Fruit fly (Drosophila melanogaster) whole organism, pupa: ENCODE measurements around the gene Galphai.

Experiments
- CG12605 ChIP-seq: fragments of 200-800 bp; sonication (Bioruptor generic); IDR thresholded peaks from 2 replicates; pipeline ENCODE4 v1.3.6; 2022; ENCODE audit warnings: missing biosample characterization, missing genetic modification characterization
- CG13204 ChIP-seq: fragments of 200-800 bp; sonication (Bioruptor generic); optimal IDR thresholded peaks from 2 replicates; lab custom pipeline; 2018; ENCODE audit warnings: missing biosample characterization, mild to moderate bottlenecking, missing genetic modification characterization, moderate library complexity
- CG14655 ChIP-seq: fragments of 200-800 bp; sonication (Bioruptor generic); optimal IDR thresholded peaks from 3 replicates; lab custom pipeline; 2017; ENCODE audit warnings: mild to moderate bottlenecking, missing biosample characterization, missing genetic modification reagents, missing genetic modification characterization
- CG15710 ChIP-seq: fragments of 200-800 bp; sonication (Bioruptor generic); optimal IDR thresholded peaks from 2 replicates; lab custom pipeline; 2018; ENCODE audit warnings: missing biosample characterization, mild to moderate bottlenecking, missing genetic modification characterization, moderate library complexity
- CG17806 ChIP-seq: fragments of 200-800 bp; sonication (Bioruptor generic); optimal IDR thresholded peaks from 2 replicates; lab custom pipeline; 2018; ENCODE audit warnings: missing biosample characterization, mild to moderate bottlenecking, missing genetic modification characterization, moderate library complexity
- D1 ChIP-seq: fragments of 200-800 bp; sonication (Bioruptor generic); optimal IDR thresholded peaks from 2 replicates; lab custom pipeline; 2018; ENCODE audit warnings: missing biosample characterization, mild to moderate bottlenecking, missing genetic modification characterization, moderate library complexity
- EcR ChIP-seq: fragments of 200-800 bp; sonication (Bioruptor generic); optimal IDR thresholded peaks from 3 replicates; lab custom pipeline; 2019; ENCODE audit warnings: missing biosample characterization, missing genetic modification characterization, mild to moderate bottlenecking, moderate library complexity, missing genetic modification reagents
- Ets98B ChIP-seq: fragments of 200-800 bp; sonication (Bioruptor generic); IDR thresholded peaks from 2 replicates; pipeline ENCODE4 v1.3.6; 2022; ENCODE audit warnings: missing biosample characterization, missing genetic modification characterization
- Pif1A ChIP-seq: fragments of 200-800 bp; sonication (Bioruptor generic); optimal IDR thresholded peaks from 3 replicates; lab custom pipeline; 2016; ENCODE audit warnings: missing biosample characterization, missing genetic modification characterization
- Snoo ChIP-seq: fragments of 200-800 bp; sonication (Bioruptor generic); optimal IDR thresholded peaks from 3 replicates; lab custom pipeline; 2017; ENCODE audit warnings: missing biosample characterization, mild to moderate bottlenecking, missing genetic modification characterization, inconsistent platforms
- fd96Ca ChIP-seq: fragments of 200-800 bp; sonication (Bioruptor generic); IDR thresholded peaks from 3 replicates; pipeline ENCODE4 v1.3.6; 2022; ENCODE audit warnings: missing biosample characterization, missing genetic modification characterization
- gl ChIP-seq: fragments of 200-800 bp; sonication (Bioruptor generic); optimal IDR thresholded peaks from 2 replicates; lab custom pipeline; 2018; ENCODE audit warnings: missing biosample characterization, mild to moderate bottlenecking, missing genetic modification characterization
- rn ChIP-seq: fragments of 200-800 bp; sonication (Bioruptor generic); IDR thresholded peaks from 2 replicates; pipeline ENCODE4 v1.3.6; 2022; ENCODE audit warnings: missing biosample characterization, missing genetic modification characterization

DNA sequence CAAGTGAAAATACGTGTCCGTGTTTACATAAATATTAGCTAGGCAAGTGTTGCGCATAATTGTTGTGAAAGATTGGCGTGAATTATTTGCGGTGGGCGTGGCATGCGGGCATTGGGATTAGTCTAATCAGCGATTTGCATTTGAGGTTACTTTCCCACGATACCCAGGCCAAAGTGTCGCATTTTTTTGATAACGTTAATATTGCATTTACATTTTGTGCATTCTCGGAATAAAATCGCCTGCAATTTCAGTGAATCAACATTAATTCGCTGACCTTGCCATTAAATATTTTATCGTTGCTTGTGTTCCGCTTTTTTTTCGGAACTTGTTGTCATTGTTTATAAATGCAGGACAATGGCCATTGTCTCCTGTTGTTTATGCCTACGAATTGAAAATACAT is 22.5 kb upstream of the Galphai start:
- TF ChIP-seq CG12605 = no peak
- TF ChIP-seq CG14655 (GFP tag; lab: Kevin White, UChicago) = no peak
- TF ChIP-seq gl (tag; lab: Kevin White, UChicago) = no peak
- TF ChIP-seq fd96Ca (GFP tag; lab: Robert Waterston, UW) = no peak
- TF ChIP-seq CG13204 (GFP tag; lab: Kevin White, UChicago) = no peak
- no peak for TF ChIP-seq Ets98B (GFP tag; lab: Robert Waterston, UW)
- no peak for TF ChIP-seq Pif1A (GFP tag; lab: Kevin White, UChicago)
- TF ChIP-seq CG15710 = no peak
- TF ChIP-seq D1 (tag; lab: Kevin White, UChicago) = no peak
- TF ChIP-seq CG17806 = no peak
- TF ChIP-seq EcR (GFP tag; lab: Kevin White, UChicago) = no peak
- no peak for TF ChIP-seq rn (GFP tag; lab: Robert Waterston, UW)
- no peak for TF ChIP-seq Snoo (tag; lab: Kevin White, UChicago)
